Fruit fly (Drosophila melanogaster) whole organism, embryonic: ENCODE measurements around the gene Ids.

Experiments
- Blimp-1 ChIP-seq: fragments of 200-800 bp; sonication (Bioruptor generic); optimal IDR thresholded peaks from 3 replicates; lab custom pipeline; 2018; ENCODE audit warnings: missing biosample characterization, missing genetic modification characterization, mild to moderate bottlenecking, moderate library complexity, missing genetic modification reagents
- CG10979 ChIP-seq: fragments of 200-800 bp; sonication (Bioruptor generic); optimal IDR thresholded peaks from 2 replicates; lab custom pipeline; 2018; ENCODE audit warnings: missing biosample characterization, mild to moderate bottlenecking, missing genetic modification characterization, moderate library complexity
- CG13894 ChIP-seq: fragments of 200-800 bp; sonication (Bioruptor generic); optimal IDR thresholded peaks from 3 replicates; lab custom pipeline; 2018; ENCODE audit warnings: missing biosample characterization, mild to moderate bottlenecking, missing genetic modification characterization, moderate library complexity
- CG14860 ChIP-seq: fragments of 200-800 bp; sonication (Bioruptor generic); IDR thresholded peaks from 3 replicates; pipeline ENCODE4 v1.3.6; 2022; ENCODE audit warnings: missing biosample characterization, missing genetic modification characterization; ENCODE audit not compliant: partially characterized antibody
- CG15269 ChIP-seq: fragments of 200-800 bp; sonication (Bioruptor generic); optimal IDR thresholded peaks from 2 replicates; lab custom pipeline; 2018; ENCODE audit warnings: missing biosample characterization, mild to moderate bottlenecking, missing genetic modification characterization, moderate library complexity
- CG15479 ChIP-seq: fragments of 200-800 bp; sonication (Bioruptor generic); optimal IDR thresholded peaks from 3 replicates; lab custom pipeline; 2019; ENCODE audit warnings: missing biosample characterization, mild to moderate bottlenecking, missing genetic modification characterization, moderate library complexity
- CG15514 ChIP-seq: fragments of 200-800 bp; sonication (Bioruptor generic); optimal IDR thresholded peaks from 3 replicates; lab custom pipeline; 2017; ENCODE audit warnings: missing biosample characterization, missing genetic modification characterization, mild to moderate bottlenecking, moderate library complexity, missing genetic modification reagents
- CG1603 ChIP-seq: fragments of 200-800 bp; sonication (Bioruptor generic); optimal IDR thresholded peaks from 2 replicates; lab custom pipeline; 2019; ENCODE audit warnings: missing biosample characterization, mild to moderate bottlenecking, missing genetic modification characterization, moderate library complexity
- CG17361 ChIP-seq: fragments of 200-800 bp; sonication (Bioruptor generic); IDR thresholded peaks from 3 replicates; pipeline ENCODE4 v1.3.6; 2022; ENCODE audit warnings: missing biosample characterization, missing genetic modification characterization
- CG33557 ChIP-seq: fragments of 200-800 bp; sonication (Bioruptor generic); optimal IDR thresholded peaks from 2 replicates; lab custom pipeline; 2019; ENCODE audit warnings: missing biosample characterization, mild to moderate bottlenecking, missing genetic modification characterization, moderate library complexity
- CG3726 ChIP-seq: fragments of 200-800 bp; sonication (Bioruptor generic); IDR thresholded peaks from 3 replicates; pipeline ENCODE4, ENCODE4 v1.3.6; 2022; ENCODE audit warnings: missing biosample characterization, missing genetic modification characterization
- CG3847 ChIP-seq: fragments of 200-800 bp; sonication (Bioruptor generic); IDR thresholded peaks from 2 replicates; pipeline ENCODE4 v1.3.6; 2022; ENCODE audit warnings: missing biosample characterization, missing genetic modification characterization
- CG4730 ChIP-seq: fragments of 200-800 bp; sonication (Bioruptor generic); IDR thresholded peaks from 2 replicates; pipeline ENCODE4 v1.3.6; 2022; ENCODE audit warnings: missing biosample characterization, missing genetic modification characterization
- Lim3 ChIP-seq: fragments of 200-800 bp; sonication (Bioruptor generic); IDR thresholded peaks from 2 replicates; pipeline ENCODE4 v1.3.6; 2022; ENCODE audit warnings: missing biosample characterization, missing genetic modification characterization
- Mad ChIP-seq: fragments of 200-800 bp; sonication (Bioruptor generic); optimal IDR thresholded peaks from 2 replicates; lab custom pipeline; 2016; ENCODE audit warnings: missing biosample characterization, missing genetic modification characterization
- Med ChIP-seq: fragments of 200-800 bp; sonication (Bioruptor generic); peaks from one replicate; lab custom pipeline; 2016; ENCODE audit warnings: missing biosample characterization, missing genetic modification characterization, mild to moderate bottlenecking, inconsistent platforms, moderate library complexity
- NK7.1 ChIP-seq: fragments of 200-800 bp; sonication (Bioruptor generic); optimal IDR thresholded peaks from 3 replicates; lab custom pipeline; 2016; ENCODE audit warnings: missing biosample characterization, missing genetic modification characterization
- Neu2 ChIP-seq: fragments of 200-800 bp; sonication (Bioruptor generic); optimal IDR thresholded peaks from 3 replicates; lab custom pipeline; 2016; ENCODE audit warnings: missing biosample characterization, missing genetic modification characterization, borderline replicate concordance
- Opbp ChIP-seq: fragments of 200-800 bp; sonication (Bioruptor generic); IDR thresholded peaks from 3 replicates; pipeline ENCODE4 v1.3.6; 2022; ENCODE audit warnings: missing biosample characterization, missing genetic modification characterization; ENCODE audit not compliant: partially characterized antibody
- Six4 ChIP-seq: fragments of 200-800 bp; sonication (Bioruptor generic); optimal IDR thresholded peaks from 2 replicates; lab custom pipeline; 2016; ENCODE audit warnings: missing biosample characterization, missing genetic modification characterization
- Xbp1 ChIP-seq: fragments of 200-800 bp; sonication (Bioruptor generic); optimal IDR thresholded peaks from 3 replicates; lab custom pipeline; 2016; ENCODE audit warnings: missing biosample characterization, mild to moderate bottlenecking, missing genetic modification characterization
- amos ChIP-seq: fragments of 200-800 bp; sonication (Bioruptor generic); IDR thresholded peaks from 2 replicates; pipeline ENCODE4 v1.3.6; 2022; ENCODE audit warnings: missing biosample characterization, missing genetic modification characterization; ENCODE audit not compliant: partially characterized antibody
- ara ChIP-seq: fragments of 200-800 bp; sonication (Bioruptor generic); IDR thresholded peaks from 2 replicates; pipeline ENCODE4 v1.3.6; 2022; ENCODE audit warnings: missing biosample characterization, missing genetic modification characterization
- bigmax ChIP-seq: fragments of 200-800 bp; sonication (Bioruptor generic); optimal IDR thresholded peaks from 2 replicates; lab custom pipeline; 2018; ENCODE audit warnings: missing biosample characterization, mild to moderate bottlenecking, missing genetic modification characterization
- bsh ChIP-seq, 2 experiments: fragments of 200-800 bp; sonication (Bioruptor generic); optimal IDR thresholded peaks; 2 replicates each; lab custom pipeline; 2017 to 2018; ENCODE audit warnings: mild to moderate bottlenecking in 2 of 2, missing biosample characterization in 2 of 2, missing genetic modification characterization in 2 of 2, moderate library complexity in 1 of 2
- cad ChIP-seq: fragments of >200 bp; optimal IDR thresholded peaks from 2 replicates; lab custom pipeline; 2017; ENCODE audit warnings: missing biosample characterization, missing genetic modification characterization
- caup ChIP-seq: fragments of 200-800 bp; sonication (Bioruptor generic); optimal IDR thresholded peaks from 3 replicates; lab custom pipeline; 2017; ENCODE audit warnings: missing biosample characterization, mild to moderate bottlenecking, missing genetic modification characterization, moderate library complexity; ENCODE audit not compliant: severe bottlenecking
- chm ChIP-seq: fragments of 200-800 bp; sonication (Bioruptor generic); IDR thresholded peaks from 2 replicates; pipeline ENCODE4 v1.3.6; 2022; ENCODE audit warnings: missing biosample characterization, missing genetic modification characterization
- crp ChIP-seq, 2 experiments: fragments of 200-800 bp; sonication (Bioruptor generic); optimal IDR thresholded peaks; 2 replicates in 1 of 2; 3 replicates in 1 of 2; lab custom pipeline; 2017; ENCODE audit warnings: missing biosample characterization in 2 of 2, missing genetic modification characterization in 2 of 2, mild to moderate bottlenecking in 1 of 2, moderate library complexity in 1 of 2
- cwo ChIP-seq: fragments of 200-800 bp; sonication (Bioruptor generic); optimal IDR thresholded peaks from 3 replicates; lab custom pipeline; 2017; ENCODE audit warnings: missing biosample characterization, missing genetic modification characterization, mild to moderate bottlenecking, moderate library complexity, missing genetic modification reagents
- fu2 ChIP-seq: fragments of 200-800 bp; sonication (Bioruptor generic); optimal IDR thresholded peaks from 2 replicates; lab custom pipeline; 2016; ENCODE audit warnings: missing biosample characterization, missing genetic modification characterization
- grn ChIP-seq: fragments of 200-800 bp; sonication (Bioruptor generic); optimal IDR thresholded peaks from 3 replicates; lab custom pipeline; 2017; ENCODE audit warnings: missing biosample characterization, missing genetic modification characterization
- gsb-n ChIP-seq: fragments of 200-800 bp; sonication (Bioruptor generic); optimal IDR thresholded peaks from 3 replicates; lab custom pipeline; 2018; ENCODE audit warnings: missing biosample characterization, mild to moderate bottlenecking, missing genetic modification characterization
- kay ChIP-seq: fragments of 200-800 bp; sonication (Bioruptor generic); optimal IDR thresholded peaks from 2 replicates; lab custom pipeline; 2016; ENCODE audit warnings: missing biosample characterization, missing genetic modification characterization
- klu ChIP-seq: fragments of 200-800 bp; sonication (Bioruptor generic); IDR thresholded peaks from 2 replicates; pipeline ENCODE4 v1.3.6; 2022; ENCODE audit warnings: missing biosample characterization, missing genetic modification characterization
- mld ChIP-seq: fragments of 200-800 bp; sonication (Bioruptor generic); IDR thresholded peaks from 3 replicates; pipeline ENCODE4 v1.3.6; 2022; ENCODE audit warnings: missing biosample characterization, missing genetic modification characterization; ENCODE audit not compliant: partially characterized antibody
- sc ChIP-seq, 3 experiments: fragments of >200 bp in 2 of 3; fragments of 200-800 bp in 1 of 3; sonication (Bioruptor generic) in 1 of 3; optimal IDR thresholded peaks; 2 replicates in 2 of 3; 3 replicates in 1 of 3; lab custom pipeline; 2017; ENCODE audit warnings: mild to moderate bottlenecking in 1 of 3, missing biosample characterization in 1 of 3, missing genetic modification characterization in 1 of 3, missing genetic modification reagents in 1 of 3
- scrt ChIP-seq: fragments of 200-800 bp; sonication (Bioruptor generic); optimal IDR thresholded peaks from 2 replicates; lab custom pipeline; 2018; ENCODE audit warnings: missing biosample characterization, mild to moderate bottlenecking, missing genetic modification characterization, moderate library complexity
- sd ChIP-seq: fragments of 200-800 bp; sonication (Bioruptor generic); optimal IDR thresholded peaks from 3 replicates; lab custom pipeline; 2018; ENCODE audit warnings: missing biosample characterization, mild to moderate bottlenecking, missing genetic modification characterization, moderate library complexity
- sens ChIP-seq: fragments of 200-800 bp; sonication (Bioruptor generic); peaks from one replicate; lab custom pipeline; 2016; ENCODE audit warnings: missing biosample characterization, missing genetic modification characterization
- sim ChIP-seq: fragments of 200-800 bp; sonication (Bioruptor generic); IDR thresholded peaks from 2 replicates; pipeline ENCODE4 v1.3.6; 2022; ENCODE audit warnings: missing biosample characterization, missing genetic modification characterization
- sisA ChIP-seq: fragments of 200-800 bp; sonication (Bioruptor generic); IDR thresholded peaks from 2 replicates; pipeline ENCODE4 v1.3.6; 2022; ENCODE audit warnings: missing biosample characterization, missing genetic modification characterization
- tgo ChIP-seq: fragments of 200-800 bp; sonication (Bioruptor generic); IDR thresholded peaks from 3 replicates; pipeline ENCODE4 v1.3.6; 2022; ENCODE audit warnings: missing biosample characterization, missing genetic modification characterization
- tna ChIP-seq: fragments of 200-800 bp; sonication (Bioruptor generic); IDR thresholded peaks from 2 replicates; pipeline ENCODE4 v1.3.6; 2022; ENCODE audit warnings: missing biosample characterization, missing genetic modification characterization; ENCODE audit not compliant: partially characterized antibody
- tx ChIP-seq: fragments of 200-800 bp; sonication (Bioruptor generic); optimal IDR thresholded peaks from 2 replicates; lab custom pipeline; 2016; ENCODE audit warnings: missing biosample characterization, missing genetic modification characterization
- wor ChIP-seq: fragments of 200-800 bp; sonication (Bioruptor generic); IDR thresholded peaks from 2 replicates; pipeline ENCODE4 v1.3.6; 2022; ENCODE audit warnings: missing biosample characterization, missing genetic modification characterization

The Ids gene

dm6 chr3L:3414796-3415568 lies 36.9 kb downstream of the Ids start (continued):
- TF ChIP-seq Blimp-1 (GFP tag; lab: Kevin White, UChicago) (peak; percentile 25), sim (GFP tag; lab: Robert Waterston, UW) (no peak), klu (GFP tag; lab: Robert Waterston, UW) (no peak), gsb-n (tag; lab: Kevin White, UChicago) (no peak)

dm6 chr3L:3415633-3416198 lies 37.6 kb downstream of the Ids start:
- TF ChIP-seq CG3847: no peak
- TF ChIP-seq CG17361 (GFP tag; lab: Robert Waterston, UW): no peak
- no peak for TF ChIP-seq Mad (GFP tag; lab: Kevin White, UChicago)
- TF ChIP-seq sc (optimal IDR thresholded peaks at IDR 0.05; lab: Kevin White, UChicago): no peak
- TF ChIP-seq sc (GFP tag; optimal IDR thresholded peaks at IDR 0.05; lab: Kevin White, UChicago): no peak
- no peak for TF ChIP-seq CG4730 (GFP tag; lab: Robert Waterston, UW)
- TF ChIP-seq tgo (GFP tag; lab: Robert Waterston, UW): no peak
- TF ChIP-seq tx (GFP tag; lab: Kevin White, UChicago): no peak
- no peak for TF ChIP-seq wor
- no peak for TF ChIP-seq mld
- no peak for TF ChIP-seq Lim3 (GFP tag; lab: Robert Waterston, UW)
- TF ChIP-seq sd: peak; percentile 28
- TF ChIP-seq fu2 (GFP tag; lab: Kevin White, UChicago): no peak
- TF ChIP-seq Xbp1 (GFP tag; lab: Kevin White, UChicago): no peak
- no peak for TF ChIP-seq CG33557 (GFP tag; lab: Kevin White, UChicago)
- TF ChIP-seq Opbp (GFP tag; lab: Robert Waterston, UW): no peak
- no peak for TF ChIP-seq NK7.1 (GFP tag; lab: Kevin White, UChicago)
- no peak for TF ChIP-seq CG13894 (tag; lab: Kevin White, UChicago)
- TF ChIP-seq Six4 (GFP tag; lab: Kevin White, UChicago): no peak
- TF ChIP-seq tna (GFP tag; lab: Robert Waterston, UW): no peak
- no peak for TF ChIP-seq sisA
- TF ChIP-seq Neu2 (GFP tag; lab: Kevin White, UChicago): no peak
- TF ChIP-seq CG15514 (GFP tag; lab: Kevin White, UChicago): no peak
- no peak for TF ChIP-seq CG3726 (GFP tag; lab: Robert Waterston, UW)
- TF ChIP-seq chm (GFP tag; lab: Robert Waterston, UW): peak; percentile 63
- TF ChIP-seq bigmax: no peak
- no peak for TF ChIP-seq crp (GFP tag; optimal IDR thresholded peaks at IDR 0.05; lab: Kevin White, UChicago)
- TF ChIP-seq bsh (GFP tag; optimal IDR thresholded peaks at IDR 0.05; lab: Kevin White, UChicago): no peak
- peak; percentile 83 for TF ChIP-seq grn (GFP tag; lab: Kevin White, UChicago)
- no peak for TF ChIP-seq amos (GFP tag; lab: Robert Waterston, UW)
- TF ChIP-seq kay (GFP tag; lab: Kevin White, UChicago): no peak
- peak; percentile 66 for TF ChIP-seq sens (GFP tag; lab: Kevin White, UChicago)
- TF ChIP-seq CG10979: no peak
- TF ChIP-seq cad (GFP tag; lab: Kevin White, UChicago): no peak
- no peak for TF ChIP-seq CG15479 (GFP tag; lab: Kevin White, UChicago)
- TF ChIP-seq scrt (GFP tag; lab: Kevin White, UChicago): no peak
- TF ChIP-seq ara: peak; percentile 45; the same call in 1 of the 2 replicates
- TF ChIP-seq CG14860: no peak
- no peak for TF ChIP-seq CG15269 (tag; lab: Kevin White, UChicago)
- TF ChIP-seq caup: no peak
- no peak for TF ChIP-seq cwo
- TF ChIP-seq Med (GFP tag; lab: Kevin White, UChicago): peak; percentile 20
- peak; percentile 1 for TF ChIP-seq CG1603 (tag; lab: Kevin White, UChicago)
